Worm (Caenorhabditis elegans) whole organism, midembryonic: ENCODE data around the gene T26E4.4.

ENCODE experiments used
- cog-1 ChIP-seq: sonication (generic microtip); optimal IDR thresholded peaks from 2 replicates; lab custom pipeline; 2016; ENCODE audit warnings: missing genetic modification characterization, missing compliant biosample characterization
- med-1 ChIP-seq: sonication (generic microtip); optimal IDR thresholded peaks from 2 replicates; lab custom pipeline; 2017; ENCODE audit warnings: missing genetic modification characterization, mild to moderate bottlenecking, missing compliant biosample characterization, antibody characterized with exemption, missing genetic modification reagents; ENCODE audit not compliant: insufficient read depth
- ref-1 ChIP-seq: fragments of 200-800 bp; sonication (Bioruptor generic); conservative IDR thresholded peaks from 2 replicates; pipeline ENCODE4 v1.3.6; 2022; ENCODE audit warnings: missing genetic modification reagents, missing genetic modification characterization, missing compliant biosample characterization
- tab-1 ChIP-seq: fragments of 200-800 bp; sonication (Bioruptor generic); IDR thresholded peaks from 2 replicates; pipeline ENCODE4 v1.3.6; 2022; ENCODE audit warnings: missing genetic modification characterization, missing compliant biosample characterization
- ztf-23 ChIP-seq: fragments of 200-800 bp; sonication (Bioruptor generic); IDR thresholded peaks from 2 replicates; pipeline ENCODE4 v1.3.6; 2022; ENCODE audit warnings: missing genetic modification reagents, missing genetic modification characterization, missing compliant biosample characterization
- ztf-29 ChIP-seq: fragments of 200-800 bp; sonication (Bioruptor generic); IDR thresholded peaks from 2 replicates; pipeline ENCODE4 v1.3.6; 2022; ENCODE audit warnings: missing genetic modification reagents, missing genetic modification characterization, missing compliant biosample characterization

ce11 chrV:15792409-15792808, at the start of gene T26E4.4:
- TF ChIP-seq tab-1 (GFP tag; lab: Robert Waterston, UW) (no peak), med-1 (GFP tag; lab: Kevin White, UChicago) (no peak), ref-1 (no peak), ztf-29 (GFP tag; lab: Robert Waterston, UW) (no peak), ztf-23 (GFP tag; lab: Robert Waterston, UW) (no peak), cog-1 (tag; lab: Kevin White, UChicago) (no peak)
